Worm (Caenorhabditis elegans): ENCODE data around the gene acp-4.
A peak's percentile ranks its signal among the peaks of the same experiment; 100 is the strongest.

The acp-4 gene

ce11 chrII:8388001-8388513 is 46.8 kb downstream of the acp-4 start, which contains the start of gene drd-1 (continued):
- peak; percentile 11 for TF ChIP-seq tlp-1 (tag; optimal IDR thresholded peaks at IDR 0.05)
- no peak for TF ChIP-seq tbx-2 (tag; optimal IDR thresholded peaks at IDR 0.05)
- no peak for TF ChIP-seq lir-3 (tag; optimal IDR thresholded peaks at IDR 0.05; ENCODE audit: poor library complexity)
- no peak for TF ChIP-seq ztf-4 (tag; optimal IDR thresholded peaks at IDR 0.05)
- TF ChIP-seq lin-39 (tag; optimal IDR thresholded peaks at IDR 0.05): no peak
- no peak for TF ChIP-seq nhr-85 (tag)
- no peak for TF ChIP-seq fkh-8 (tag; optimal IDR thresholded peaks at IDR 0.05)
- TF ChIP-seq mef-2 (tag; optimal IDR thresholded peaks at IDR 0.05): no peak
- TF ChIP-seq dsc-1 (tag; optimal IDR thresholded peaks at IDR 0.05): no peak
- TF ChIP-seq elt-2 (tag; optimal IDR thresholded peaks at IDR 0.05): peak; percentile 97
- TF ChIP-seq F16B12.6 (tag; optimal IDR thresholded peaks at IDR 0.05): no peak
- TF ChIP-seq lsy-2 (tag; optimal IDR thresholded peaks at IDR 0.05): no peak
- no peak for TF ChIP-seq lin-13 (GFP tag; optimal IDR thresholded peaks at IDR 0.05)
- TF ChIP-seq mdl-1 (tag; optimal IDR thresholded peaks at IDR 0.05): no peak
- no peak for TF ChIP-seq C16A3.4 (tag; optimal IDR thresholded peaks at IDR 0.05)
- TF ChIP-seq nhr-20 (tag; optimal IDR thresholded peaks at IDR 0.05): peak; percentile 57
- no peak for TF ChIP-seq ama-1 (optimal IDR thresholded peaks at IDR 0.05)
- no peak for TF ChIP-seq irx-1 (tag; optimal IDR thresholded peaks at IDR 0.05)
- no peak for TF ChIP-seq unc-62 (GFP tag; optimal IDR thresholded peaks at IDR 0.05)
- no peak for TF ChIP-seq nhr-76 (tag; optimal IDR thresholded peaks at IDR 0.05)
- no peak for TF ChIP-seq egl-27 (tag; optimal IDR thresholded peaks at IDR 0.05)
- TF ChIP-seq jun-1 (tag; optimal IDR thresholded peaks at IDR 0.05): peak; percentile 31
- TF ChIP-seq ceh-90 (tag; optimal IDR thresholded peaks at IDR 0.05): no peak
- no peak for TF ChIP-seq unc-86 (tag; optimal IDR thresholded peaks at IDR 0.05)
- TF ChIP-seq pqm-1 (tag; optimal IDR thresholded peaks at IDR 0.05): peak; percentile 77
- TF ChIP-seq sox-4 (tag; optimal IDR thresholded peaks at IDR 0.05): no peak
- no peak for TF ChIP-seq unc-130 (tag; optimal IDR thresholded peaks at IDR 0.05)
- no peak for TF ChIP-seq nhr-12 (tag; optimal IDR thresholded peaks at IDR 0.05)

- TF ChIP-seq hpl-2 (GFP tag; optimal IDR thresholded peaks at IDR 0.05) (no peak), unc-98 (GFP tag; IDR thresholded peaks at IDR 0.05) (no peak), snpc-4 (tag; optimal IDR thresholded peaks at IDR 0.05) (no peak), nhr-20 (tag; optimal IDR thresholded peaks at IDR 0.05) (peak; percentile 0), nhr-47 (tag; optimal IDR thresholded peaks at IDR 0.05) (no peak), ets-5 (GFP tag; IDR thresholded peaks at IDR 0.05) (no peak), pqm-1 (tag; optimal IDR thresholded peaks at IDR 0.05) (peak; percentile 13), elt-2 (tag; optimal IDR thresholded peaks at IDR 0.05) (peak; percentile 64), unc-30 (tag; optimal IDR thresholded peaks at IDR 0.05) (no peak), isw-1 (GFP tag; IDR thresholded peaks at IDR 0.05) (no peak)
Observed at ce11 chrII:8386897-8387296, 48.0 kb downstream of the acp-4 start.

ce11 chrII:8385561-8385960 is 49.3 kb downstream of the acp-4 start:
- TF ChIP-seq Y116A8C.19 (tag; optimal IDR thresholded peaks at IDR 0.05; ENCODE audit: borderline replicate concordance): no peak
- no peak for TF ChIP-seq nhr-20 (tag; optimal IDR thresholded peaks at IDR 0.05)
- no peak for TF ChIP-seq lin-14 (GFP tag; optimal IDR thresholded peaks at IDR 0.05)
- no peak for TF ChIP-seq dsc-1 (tag; optimal IDR thresholded peaks at IDR 0.05)
- TF ChIP-seq efl-1 (optimal IDR thresholded peaks at IDR 0.05): no peak
- no peak for TF ChIP-seq efl-1 (GFP tag; optimal IDR thresholded peaks at IDR 0.05 in 1 of 2)
- no peak for TF ChIP-seq zip-4 (GFP tag; optimal IDR thresholded peaks at IDR 0.05)
- TF ChIP-seq lin-35 (GFP tag; optimal IDR thresholded peaks at IDR 0.05): no peak
- TF ChIP-seq jun-1 (tag; optimal IDR thresholded peaks at IDR 0.05): no peak
- TF ChIP-seq elt-3 (tag; optimal IDR thresholded peaks at IDR 0.05): no peak
- TF ChIP-seq C04F5.9 (tag; optimal IDR thresholded peaks at IDR 0.05): no peak
- TF ChIP-seq elt-2 (tag; optimal IDR thresholded peaks at IDR 0.05): peak; percentile 17
- TF ChIP-seq dpl-1 (GFP tag; optimal IDR thresholded peaks at IDR 0.05): no peak
- no peak for TF ChIP-seq grh-1 (GFP tag; IDR thresholded peaks at IDR 0.05)
- TF ChIP-seq mef-2 (tag; optimal IDR thresholded peaks at IDR 0.05): no peak
- no peak for TF ChIP-seq swsn-7 (tag; optimal IDR thresholded peaks at IDR 0.05)
- TF ChIP-seq lsy-2 (tag; optimal IDR thresholded peaks at IDR 0.05): peak in 1 of 2 experiments; percentile 23

Measured in whole organism, L1 larva.